Worm (Caenorhabditis elegans) whole organism, L1 larva: ENCODE data around the gene hst-1.

ENCODE experiments used
- ceh-82 ChIP-seq, 3 experiments: fragments of 150-350 bp in 1 of 3; sonication (generic microtip) in 2 of 3; optimal IDR thresholded peaks; 2 replicates each; lab custom pipeline; 2014 to 2017; ENCODE audit warnings: missing biosample characterization in 3 of 3, missing genetic modification characterization in 3 of 3
- fkh-4 ChIP-seq: sonication (generic microtip); optimal IDR thresholded peaks from 2 replicates; lab custom pipeline; 2016; ENCODE audit warnings: missing compliant biosample characterization, missing genetic modification characterization, borderline replicate concordance
- jun-1 ChIP-seq: fragments of 150-350 bp; optimal IDR thresholded peaks from 2 replicates; lab custom pipeline; 2014; ENCODE audit warnings: missing biosample characterization, missing genetic modification reagents, missing genetic modification characterization
- nhr-12 ChIP-seq: sonication (generic microtip); optimal IDR thresholded peaks from 2 replicates; lab custom pipeline; 2017; ENCODE audit warnings: missing biosample characterization, missing genetic modification characterization
- nhr-20 ChIP-seq: sonication (generic microtip); optimal IDR thresholded peaks from 2 replicates; lab custom pipeline; 2016; ENCODE audit warnings: mild to moderate bottlenecking, missing genetic modification characterization, missing compliant biosample characterization
- pag-3 ChIP-seq: sonication (generic microtip); optimal IDR thresholded peaks from 2 replicates; lab custom pipeline; 2017; ENCODE audit warnings: missing genetic modification characterization, mild to moderate bottlenecking, missing compliant biosample characterization, antibody characterized with exemption, borderline replicate concordance; ENCODE audit not compliant: insufficient read depth

- TF ChIP-seq nhr-20 (tag; lab: Kevin White, UChicago) (no peak), ceh-82 (tag; optimal IDR thresholded peaks at IDR 0.05; lab: Kevin White, UChicago) (no peak), fkh-4 (tag; lab: Kevin White, UChicago) (no peak), pag-3 (tag; lab: Kevin White, UChicago) (no peak), jun-1 (no peak), nhr-12 (tag; lab: Kevin White, UChicago) (no peak)
These were observed 14.2 kb upstream of the hst-1 start, which contains the start of gene H23L24.4 for ce11 chrIV:8705504-8705903.
